Worm (Caenorhabditis elegans) whole organism, mixed stage, embryonic: ENCODE results near the gene F22F7.11.

Source experiments
- M03D4.4 ChIP-seq: sonication (generic microtip); optimal IDR thresholded peaks from 2 replicates; lab custom pipeline; 2017; ENCODE audit warnings: mild to moderate bottlenecking, missing genetic modification characterization, missing compliant biosample characterization
- bed-3 ChIP-seq: fragments of 200-800 bp; sonication (Bioruptor generic); optimal IDR thresholded peaks from 3 replicates; lab custom pipeline; 2018; ENCODE audit warnings: mild to moderate bottlenecking, missing genetic modification characterization, moderate library complexity, missing compliant biosample characterization
- blmp-1 ChIP-seq: fragments of 150-350 bp; optimal IDR thresholded peaks from 2 replicates; lab custom pipeline; 2014; ENCODE audit warnings: missing biosample characterization, missing genetic modification characterization
- ceh-39 ChIP-seq: fragments of 150-350 bp; optimal IDR thresholded peaks from 2 replicates; lab custom pipeline; 2014; ENCODE audit warnings: missing biosample characterization, missing genetic modification characterization
- ceh-43 ChIP-seq: fragments of 200-800 bp; sonication (Bioruptor generic); optimal IDR thresholded peaks from 2 replicates; lab custom pipeline; 2018; ENCODE audit warnings: mild to moderate bottlenecking, missing genetic modification characterization, moderate library complexity, missing compliant biosample characterization
- ces-1 ChIP-seq: fragments of 150-350 bp; optimal IDR thresholded peaks from 2 replicates; lab custom pipeline; 2014; ENCODE audit warnings: missing biosample characterization, missing genetic modification reagents, missing genetic modification characterization
- cnd-1 ChIP-seq: fragments of 200-800 bp; sonication (Bioruptor generic); optimal IDR thresholded peaks from 2 replicates; lab custom pipeline; 2018; ENCODE audit warnings: mild to moderate bottlenecking, missing genetic modification characterization, missing compliant biosample characterization
- drap-1 ChIP-seq: fragments of 200-800 bp; sonication (Bioruptor generic); optimal IDR thresholded peaks from 3 replicates; lab custom pipeline; 2018; ENCODE audit warnings: mild to moderate bottlenecking, missing genetic modification characterization, missing compliant biosample characterization
- elt-1 ChIP-seq: sonication (generic microtip); optimal IDR thresholded peaks from 2 replicates; lab custom pipeline; 2017; ENCODE audit warnings: missing genetic modification characterization, mild to moderate bottlenecking, missing compliant biosample characterization, antibody characterized with exemption, moderate library complexity, borderline replicate concordance; ENCODE audit not compliant: insufficient read depth
- elt-3 ChIP-seq: fragments of 150-350 bp; optimal IDR thresholded peaks from 2 replicates; lab custom pipeline; 2014; ENCODE audit warnings: missing biosample characterization, missing genetic modification characterization
- flh-1 ChIP-seq: fragments of 200-800 bp; sonication (Bioruptor generic); optimal IDR thresholded peaks from 2 replicates; lab custom pipeline; 2018; ENCODE audit warnings: mild to moderate bottlenecking, missing genetic modification characterization, moderate library complexity, missing compliant biosample characterization
- ham-2 ChIP-seq: fragments of 200-800 bp; sonication (Bioruptor generic); optimal IDR thresholded peaks from 2 replicates; lab custom pipeline; 2018; ENCODE audit warnings: mild to moderate bottlenecking, missing genetic modification characterization, missing compliant biosample characterization
- hlh-1 ChIP-seq: fragments of 150-350 bp; optimal IDR thresholded peaks from 2 replicates; lab custom pipeline; 2014; ENCODE audit warnings: missing biosample characterization, missing genetic modification reagents, missing genetic modification characterization
- lin-13 ChIP-seq: fragments of 150-350 bp; optimal IDR thresholded peaks from 2 replicates; lab custom pipeline; 2014; ENCODE audit warnings: missing biosample characterization, missing genetic modification characterization
- lin-32 ChIP-seq: fragments of 200-800 bp; sonication (Bioruptor generic); optimal IDR thresholded peaks from 2 replicates; lab custom pipeline; 2018; ENCODE audit warnings: mild to moderate bottlenecking, missing genetic modification characterization, missing compliant biosample characterization
- lsy-2 ChIP-seq: fragments of 150-350 bp; optimal IDR thresholded peaks from 2 replicates; lab custom pipeline; 2014; ENCODE audit warnings: missing biosample characterization, missing genetic modification characterization
- mab-5 ChIP-seq: fragments of 150-350 bp; optimal IDR thresholded peaks from 2 replicates; lab custom pipeline; 2014; ENCODE audit warnings: missing biosample characterization, missing genetic modification characterization
- mep-1 ChIP-seq: fragments of 150-350 bp; optimal IDR thresholded peaks from 2 replicates; lab custom pipeline; 2017; ENCODE audit warnings: missing biosample characterization, missing genetic modification reagents, missing genetic modification characterization, inconsistent platforms
- mls-2 ChIP-seq: sonication (generic microtip); optimal IDR thresholded peaks from 2 replicates; lab custom pipeline; 2016; ENCODE audit warnings: mild to moderate bottlenecking, missing genetic modification characterization, moderate library complexity, missing compliant biosample characterization
- nhr-12 ChIP-seq: fragments of 150-350 bp; optimal IDR thresholded peaks from 2 replicates; lab custom pipeline; 2014; ENCODE audit warnings: missing biosample characterization, missing genetic modification characterization
- nhr-2 ChIP-seq: fragments of 150-350 bp; optimal IDR thresholded peaks from 2 replicates; lab custom pipeline; 2014; ENCODE audit warnings: missing biosample characterization, missing genetic modification characterization
- nhr-237 ChIP-seq: fragments of 150-350 bp; optimal IDR thresholded peaks from 2 replicates; lab custom pipeline; 2014; ENCODE audit warnings: missing biosample characterization, missing genetic modification characterization
- nhr-28 ChIP-seq: fragments of 150-350 bp; optimal IDR thresholded peaks from 2 replicates; lab custom pipeline; 2014; ENCODE audit warnings: missing biosample characterization, missing genetic modification characterization
- nhr-76 ChIP-seq: sonication (generic microtip); optimal IDR thresholded peaks from 2 replicates; lab custom pipeline; 2017; ENCODE audit warnings: missing biosample characterization, missing genetic modification characterization
- pha-4 ChIP-seq: fragments of 150-350 bp; optimal IDR thresholded peaks from 2 replicates; lab custom pipeline; 2018; ENCODE audit warnings: missing biosample characterization, missing genetic modification reagents, missing genetic modification characterization
- sem-2 ChIP-seq: fragments of 200-800 bp; sonication (Bioruptor generic); optimal IDR thresholded peaks from 2 replicates; lab custom pipeline; 2018; ENCODE audit warnings: mild to moderate bottlenecking, missing genetic modification characterization, missing compliant biosample characterization
- snpc-4 ChIP-seq: fragments of 150-350 bp; optimal IDR thresholded peaks from 2 replicates; lab custom pipeline; 2014; ENCODE audit warnings: missing biosample characterization, missing genetic modification characterization
- sptf-1 ChIP-seq: sonication (generic microtip); optimal IDR thresholded peaks from 2 replicates; lab custom pipeline; 2017; ENCODE audit warnings: mild to moderate bottlenecking, missing genetic modification characterization, moderate library complexity, missing compliant biosample characterization
- tbx-8 ChIP-seq: fragments of 200-800 bp; sonication (Bioruptor generic); optimal IDR thresholded peaks from 2 replicates; lab custom pipeline; 2018; ENCODE audit warnings: mild to moderate bottlenecking, missing genetic modification characterization, moderate library complexity, missing compliant biosample characterization
- unc-120 ChIP-seq: sonication (generic microtip); optimal IDR thresholded peaks from 2 replicates; lab custom pipeline; 2017; ENCODE audit warnings: missing genetic modification characterization, missing compliant biosample characterization; ENCODE audit not compliant: poor library complexity, severe bottlenecking
- unc-39 ChIP-seq: fragments of 150-350 bp; optimal IDR thresholded peaks from 2 replicates; lab custom pipeline; 2014; ENCODE audit warnings: missing biosample characterization, missing genetic modification characterization
- unc-62 ChIP-seq: fragments of 150-350 bp; optimal IDR thresholded peaks from 2 replicates; lab custom pipeline; 2014; ENCODE audit warnings: missing biosample characterization, missing genetic modification reagents, missing genetic modification characterization
- zip-8 ChIP-seq: fragments of 150-350 bp; optimal IDR thresholded peaks from 2 replicates; lab custom pipeline; 2014; ENCODE audit warnings: missing biosample characterization, missing genetic modification characterization
- ztf-11 ChIP-seq: fragments of 150-350 bp; optimal IDR thresholded peaks from 2 replicates; lab custom pipeline; 2014; ENCODE audit warnings: missing biosample characterization, missing genetic modification characterization

F22F7.11 gene

ce11 chrV:2105976-2106375 lies 13.7 kb upstream of the F22F7.11 start, which contains the start of gene F22F7.4:
Gene F22F7.4, minus strand, starts transcription at chrV:2106076.
- TF ChIP-seq ceh-39 (tag; lab: Kevin White, UChicago), result no peak
- TF ChIP-seq mls-2 (tag; lab: Kevin White, UChicago), result no peak

ce11 chrV:2109295-2109694 lies 10.3 kb upstream of the F22F7.11 start, which contains the start of gene ckb-4:
Gene ckb-4, minus strand, starts transcription at chrV:2109434.
- TF ChIP-seq mep-1 (tag; lab: Kevin White, UChicago), result peak; percentile 29
- TF ChIP-seq lin-13 (tag; lab: Kevin White, UChicago), result no peak
- TF ChIP-seq nhr-12, result no peak
- TF ChIP-seq ces-1 (GFP tag; lab: Kevin White, UChicago), result peak; percentile 94
- TF ChIP-seq tbx-8 (GFP tag; lab: Kevin White, UChicago), result no peak
- TF ChIP-seq elt-1 (tag; lab: Kevin White, UChicago), result no peak
- TF ChIP-seq flh-1 (GFP tag; lab: Kevin White, UChicago), result no peak
- TF ChIP-seq lsy-2, result no peak
- no peak for TF ChIP-seq nhr-76 (tag; lab: Kevin White, UChicago)
- no peak for TF ChIP-seq nhr-28
- no peak for TF ChIP-seq lin-32 (GFP tag; lab: Kevin White, UChicago)
- no peak for TF ChIP-seq unc-62 (GFP tag; lab: Kevin White, UChicago)
- TF ChIP-seq ztf-11 (tag; lab: Kevin White, UChicago), result no peak
- no peak for TF ChIP-seq drap-1 (GFP tag; lab: Kevin White, UChicago)
- no peak for TF ChIP-seq snpc-4 (tag; lab: Kevin White, UChicago)
- TF ChIP-seq mab-5 (tag; lab: Kevin White, UChicago), result no peak
- no peak for TF ChIP-seq zip-8 (tag; lab: Kevin White, UChicago)
- no peak for TF ChIP-seq bed-3
- no peak for TF ChIP-seq cnd-1 (tag; lab: Kevin White, UChicago)
- no peak for TF ChIP-seq sem-2 (GFP tag; lab: Kevin White, UChicago)
- TF ChIP-seq unc-39 (tag; lab: Kevin White, UChicago), result no peak
- no peak for TF ChIP-seq ham-2 (GFP tag; lab: Kevin White, UChicago)
- no peak for TF ChIP-seq M03D4.4 (tag; lab: Kevin White, UChicago)
- TF ChIP-seq nhr-2 (tag; lab: Kevin White, UChicago), result no peak
- TF ChIP-seq hlh-1, result no peak
- TF ChIP-seq pha-4, result peak; percentile 43
- no peak for TF ChIP-seq unc-120 (tag; lab: Kevin White, UChicago)
- no peak for TF ChIP-seq mls-2 (tag; lab: Kevin White, UChicago)
- no peak for TF ChIP-seq sptf-1 (tag; lab: Kevin White, UChicago)
- peak; percentile 10 for TF ChIP-seq ceh-39 (tag; lab: Kevin White, UChicago)
- no peak for TF ChIP-seq blmp-1 (tag; lab: Kevin White, UChicago)
- peak; percentile 49 for TF ChIP-seq nhr-237 (tag; lab: Kevin White, UChicago)
- no peak for TF ChIP-seq elt-3 (tag; lab: Kevin White, UChicago)
- no peak for TF ChIP-seq ceh-43

ce11 chrV:2110368-2110767 lies 9.3 kb upstream of the F22F7.11 start, which contains the start of gene F22F7.3:
Gene F22F7.3, plus strand, starts transcription at chrV:2110668.
- TF ChIP-seq ces-1 (GFP tag; lab: Kevin White, UChicago) (no peak), nhr-2 (tag; lab: Kevin White, UChicago) (no peak), lsy-2 (no peak), zip-8 (tag; lab: Kevin White, UChicago) (no peak), hlh-1 (no peak), nhr-12 (no peak), sptf-1 (tag; lab: Kevin White, UChicago) (no peak), unc-120 (tag; lab: Kevin White, UChicago) (no peak), mab-5 (tag; lab: Kevin White, UChicago) (no peak), ham-2 (GFP tag; lab: Kevin White, UChicago) (no peak), ceh-43 (no peak), elt-3 (tag; lab: Kevin White, UChicago) (no peak)

- TF ChIP-seq ceh-39 (tag; lab: Kevin White, UChicago) (no peak), hlh-1 (no peak), unc-120 (tag; lab: Kevin White, UChicago) (no peak), ces-1 (GFP tag; lab: Kevin White, UChicago) (no peak), drap-1 (GFP tag; lab: Kevin White, UChicago) (no peak), ztf-11 (tag; lab: Kevin White, UChicago) (no peak), ham-2 (GFP tag; lab: Kevin White, UChicago) (no peak), nhr-237 (tag; lab: Kevin White, UChicago) (no peak), lsy-2 (no peak), ceh-43 (no peak), elt-1 (tag; lab: Kevin White, UChicago) (no peak), unc-62 (GFP tag; lab: Kevin White, UChicago) (no peak), elt-3 (tag; lab: Kevin White, UChicago) (no peak), nhr-28 (no peak), pha-4 (no peak), unc-39 (tag; lab: Kevin White, UChicago) (no peak), mab-5 (tag; lab: Kevin White, UChicago) (no peak)
Observed at ce11 chrV:2118574-2118973, 1.1 kb upstream of the F22F7.11 start, which contains the start of gene bgnt-1.2. Gene bgnt-1.2, minus strand, starts transcription at chrV:2118674.
